Worm (Caenorhabditis elegans): ENCODE data around the gene T07E3.3.

Gene T07E3.3

DNA sequence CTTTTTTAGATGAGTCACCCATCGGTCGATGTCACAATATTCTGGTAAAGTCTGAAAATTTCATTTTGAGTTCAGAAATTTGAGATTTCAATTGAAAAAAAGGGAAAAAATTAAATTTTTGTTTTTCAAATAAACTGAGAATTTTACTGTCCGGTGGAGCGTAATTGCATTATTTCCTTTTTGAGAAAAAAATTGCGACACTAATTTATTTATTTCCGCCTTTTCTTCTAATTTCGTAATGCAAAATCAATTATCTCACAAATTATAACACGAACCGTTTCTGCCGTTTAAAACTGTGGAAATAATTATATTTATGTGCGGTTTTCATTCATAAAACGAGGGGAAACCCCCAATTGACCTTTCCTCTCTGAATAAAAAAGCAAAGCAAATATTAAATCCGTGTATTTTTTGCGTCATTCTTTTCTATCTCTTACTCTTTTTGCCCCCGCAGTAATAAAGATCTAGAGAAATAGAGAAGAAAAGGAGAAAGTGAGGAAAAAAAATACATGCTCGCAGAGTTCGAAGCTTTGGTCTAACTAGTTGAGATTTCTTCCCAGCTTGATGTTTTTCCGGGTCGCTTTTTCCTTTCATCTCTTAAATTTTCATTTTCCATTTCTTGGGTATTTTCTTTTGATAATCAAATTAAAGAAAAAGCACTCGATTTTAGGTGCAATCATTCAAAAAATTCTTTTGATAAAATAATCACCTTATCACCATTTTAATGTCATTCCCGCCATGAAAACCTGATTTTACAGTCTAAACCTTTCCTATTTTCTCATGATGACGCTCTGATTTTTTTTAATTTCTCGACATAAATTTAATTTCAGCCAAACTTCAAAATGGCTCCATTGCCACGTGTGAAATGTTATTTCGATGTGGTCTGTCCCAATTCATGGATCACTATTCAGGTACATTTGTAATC, at the start of gene T07E3.3, which contains the start of gene brc-2:
Gene T07E3.3 (plus strand): TSS at position 822 of the 922 bp plus-strand sequence.
Gene brc-2 (minus strand): TSS at position 51 of the 922 bp plus-strand sequence.
- TF ChIP-seq eor-1 (tag; optimal IDR thresholded peaks at IDR 0.05) (no peak), pha-4 (tag; optimal IDR thresholded peaks at IDR 0.05) (peak; percentile 67), elt-2 (tag; optimal IDR thresholded peaks at IDR 0.05) (peak; percentile 60), pqm-1 (tag; optimal IDR thresholded peaks at IDR 0.05) (peak; percentile 42), nhr-237 (tag; optimal IDR thresholded peaks at IDR 0.05) (no peak), skn-1 (tag; optimal IDR thresholded peaks at IDR 0.05) (peak; percentile 14), snpc-4 (tag; optimal IDR thresholded peaks at IDR 0.05) (no peak), nfya-1 (tag; optimal IDR thresholded peaks at IDR 0.05; ENCODE audit: insufficient read depth) (peak; percentile 0), hmg-11 (tag; optimal IDR thresholded peaks at IDR 0.05) (peak; percentile 5)

DNA sequence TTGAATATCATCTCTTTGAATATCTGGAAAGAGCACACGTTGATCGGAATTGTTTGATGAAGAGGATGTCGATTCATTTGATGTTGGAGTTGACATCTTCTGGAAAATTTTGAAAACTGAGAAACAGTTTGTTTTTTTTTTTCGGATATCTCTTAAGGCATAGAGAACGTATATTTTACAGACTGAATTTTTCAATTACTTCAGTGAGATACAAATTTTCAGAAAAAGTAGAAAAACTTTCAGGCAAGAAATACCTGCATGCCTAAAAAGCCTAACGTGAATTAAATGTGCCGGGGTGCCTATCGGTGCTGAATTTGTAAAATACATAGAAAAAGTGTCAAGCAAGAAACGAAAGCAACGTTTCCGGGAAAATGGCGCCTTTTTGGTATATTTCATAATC, 47.0 kb upstream of the T07E3.3 start, which contains the start of gene zak-1:
Gene zak-1 (minus strand): TSS at position 101 of the 400 bp plus-strand sequence.
- TF ChIP-seq ztf-11 (tag; optimal IDR thresholded peaks at IDR 0.05) = no peak
- TF ChIP-seq hmg-11 (tag; optimal IDR thresholded peaks at IDR 0.05) = no peak
- TF ChIP-seq nhr-77 (tag; optimal IDR thresholded peaks at IDR 0.05) = no peak
- no peak for TF ChIP-seq aly-2 (tag; optimal IDR thresholded peaks at IDR 0.05)
- TF ChIP-seq ceh-28 (tag; optimal IDR thresholded peaks at IDR 0.05) = no peak
- no peak for TF ChIP-seq zag-1 (tag; optimal IDR thresholded peaks at IDR 0.05)
- no peak for TF ChIP-seq sea-2 (GFP tag; optimal IDR thresholded peaks at IDR 0.05)
- TF ChIP-seq mml-1 (tag; optimal IDR thresholded peaks at IDR 0.05) = no peak
- no peak for TF ChIP-seq elt-2 (tag; optimal IDR thresholded peaks at IDR 0.05)
- TF ChIP-seq daf-12 (tag; optimal IDR thresholded peaks at IDR 0.05) = no peak
- no peak for TF ChIP-seq ceh-16 (tag; optimal IDR thresholded peaks at IDR 0.05)
- no peak for TF ChIP-seq nhr-76 (tag; optimal IDR thresholded peaks at IDR 0.05)
- no peak for TF ChIP-seq ama-1 (optimal IDR thresholded peaks at IDR 0.05)
- TF ChIP-seq nhr-25 (tag; optimal IDR thresholded peaks at IDR 0.05) = no peak
- TF ChIP-seq pqm-1 (tag; optimal IDR thresholded peaks at IDR 0.05) = no peak
- no peak for TF ChIP-seq nhr-23 (tag; optimal IDR thresholded peaks at IDR 0.05)
- TF ChIP-seq fkh-2 (tag; optimal IDR thresholded peaks at IDR 0.05) = no peak
- TF ChIP-seq lsy-12 (tag; optimal IDR thresholded peaks at IDR 0.05) = no peak
- no peak for TF ChIP-seq ceh-82 (tag; optimal IDR thresholded peaks at IDR 0.05)

DNA sequence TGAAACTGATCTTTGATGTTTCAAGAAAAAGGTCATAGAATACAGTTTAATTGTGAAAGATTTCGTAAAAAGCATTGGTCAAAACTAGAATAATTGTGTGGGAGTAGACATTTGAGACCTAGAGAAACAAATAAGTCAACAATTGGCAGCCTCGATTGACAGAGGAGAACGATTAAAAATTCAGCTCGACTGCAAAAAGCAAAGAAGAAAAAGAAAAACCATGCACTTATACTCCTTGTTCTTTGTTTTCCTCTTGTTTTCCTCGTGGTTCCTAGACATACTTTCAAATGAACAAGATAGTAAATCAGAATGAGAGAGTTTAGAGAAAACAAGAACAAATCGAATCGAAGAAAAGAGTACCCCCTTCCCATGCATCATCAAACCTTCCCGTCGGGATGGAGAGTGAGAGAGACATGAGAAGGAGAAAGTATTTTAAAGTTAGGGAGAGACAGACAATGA, 46.3 kb upstream of the T07E3.3 start:
- TF ChIP-seq skn-1 (tag; optimal IDR thresholded peaks at IDR 0.05) (peak; percentile 31), jun-1 (tag; optimal IDR thresholded peaks at IDR 0.05) (peak; percentile 81), ZK546.5 (tag; optimal IDR thresholded peaks at IDR 0.05) (no peak), fos-1 (tag; optimal IDR thresholded peaks at IDR 0.05) (no peak), lin-15B (tag; optimal IDR thresholded peaks at IDR 0.05) (peak; percentile 29), ceh-28 (tag; optimal IDR thresholded peaks at IDR 0.05) (peak; percentile 36), nfya-1 (tag; optimal IDR thresholded peaks at IDR 0.05; ENCODE audit: insufficient read depth) (peak; percentile 33), mdl-1 (tag; optimal IDR thresholded peaks at IDR 0.05) (peak; percentile 14), ztf-11 (tag; optimal IDR thresholded peaks at IDR 0.05) (no peak), sea-2 (GFP tag; optimal IDR thresholded peaks at IDR 0.05) (no peak), pqm-1 (tag; optimal IDR thresholded peaks at IDR 0.05) (peak; percentile 79), nhr-25 (tag; optimal IDR thresholded peaks at IDR 0.05) (peak; percentile 3), pha-4 (tag; optimal IDR thresholded peaks at IDR 0.05) (peak; percentile 79), elt-2 (tag; optimal IDR thresholded peaks at IDR 0.05) (peak; percentile 77), ceh-9 (tag; optimal IDR thresholded peaks at IDR 0.05) (no peak), nhr-28 (tag; optimal IDR thresholded peaks at IDR 0.05) (no peak), nhr-67 (tag; optimal IDR thresholded peaks at IDR 0.05) (no peak), nhr-23 (tag; optimal IDR thresholded peaks at IDR 0.05) (peak; percentile 63), lin-39 (tag; optimal IDR thresholded peaks at IDR 0.05) (no peak)

DNA sequence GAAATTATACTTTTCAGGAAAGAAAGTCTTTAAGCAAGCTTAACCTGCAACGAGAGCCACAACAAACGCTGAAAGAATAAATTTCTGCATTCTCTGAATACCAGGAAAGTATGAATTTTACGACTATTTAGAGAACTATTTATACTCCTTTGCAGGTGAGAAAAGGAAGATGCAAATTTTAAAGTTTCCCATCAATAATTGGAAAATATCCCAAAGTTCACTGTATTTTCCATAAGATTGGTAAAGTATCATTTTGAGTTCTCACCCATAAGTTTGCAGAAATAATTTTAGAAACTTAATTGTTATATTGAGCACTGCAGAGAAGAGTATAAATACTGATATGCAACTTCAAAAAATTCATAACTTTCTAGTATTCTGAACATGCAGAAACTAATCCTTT, 44.2 kb upstream of the T07E3.3 start, which contains the start of gene clec-158:
Gene clec-158 (minus strand): TSS at position 101 of the 400 bp plus-strand sequence.
- TF ChIP-seq elt-1 (tag; optimal IDR thresholded peaks at IDR 0.05) (no peak), nhr-67 (tag; optimal IDR thresholded peaks at IDR 0.05) (no peak), nhr-43 (tag; optimal IDR thresholded peaks at IDR 0.05; ENCODE audit: poor library complexity, severe bottlenecking) (no peak), pha-4 (tag; optimal IDR thresholded peaks at IDR 0.05) (no peak), eor-1 (tag; optimal IDR thresholded peaks at IDR 0.05) (no peak), snpc-4 (tag; optimal IDR thresholded peaks at IDR 0.05) (no peak), nfya-1 (tag; optimal IDR thresholded peaks at IDR 0.05; ENCODE audit: insufficient read depth) (no peak), sea-2 (GFP tag; optimal IDR thresholded peaks at IDR 0.05) (no peak), nhr-23 (tag; optimal IDR thresholded peaks at IDR 0.05) (no peak), daf-12 (tag; optimal IDR thresholded peaks at IDR 0.05) (no peak), tbx-2 (tag; optimal IDR thresholded peaks at IDR 0.05) (no peak), nhr-25 (tag; optimal IDR thresholded peaks at IDR 0.05) (no peak), lin-15B (tag; optimal IDR thresholded peaks at IDR 0.05) (no peak)
